Fruit fly (Drosophila melanogaster): ENCODE measurements around the gene Hsp26.

Gene Hsp26

DNA sequence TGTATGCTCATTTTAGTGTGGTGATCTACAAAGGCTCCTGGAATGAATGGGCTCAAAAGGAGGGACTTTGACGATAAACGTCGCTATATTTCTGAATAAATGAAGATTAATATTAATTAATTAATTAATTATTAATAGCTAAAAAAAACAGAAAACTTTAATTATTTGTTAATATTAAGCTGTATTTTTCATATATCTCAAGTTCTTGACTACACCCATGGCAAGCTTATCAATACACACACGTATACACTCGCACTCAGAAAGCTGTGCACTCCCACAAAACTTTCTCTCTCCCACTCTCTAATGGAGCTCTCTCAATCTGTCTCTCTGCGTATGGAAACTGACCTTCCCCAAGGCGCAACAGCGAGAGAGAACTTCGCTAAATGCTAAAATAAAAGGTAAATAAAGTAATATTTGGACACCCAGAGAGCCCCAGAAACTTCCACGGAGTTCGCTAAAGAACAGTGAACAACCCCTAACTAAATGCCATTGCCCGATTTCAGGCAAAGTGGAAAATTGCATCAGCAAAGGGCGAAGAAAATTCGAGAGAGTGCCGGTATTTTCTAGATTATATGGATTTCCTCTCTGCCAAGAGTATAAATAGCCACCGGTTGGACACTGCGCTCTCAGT is 3.7 kb downstream of the Hsp26 start (continued):
- no peak for TF ChIP-seq CG6791 (GFP tag; IDR thresholded peaks at IDR 0.05; ENCODE audit: partially characterized antibody)
- no peak for TF ChIP-seq pita (GFP tag; optimal IDR thresholded peaks at IDR 0.05)
- TF ChIP-seq cas (GFP tag; IDR thresholded peaks at IDR 0.05) = no peak; the same call in 1 of the 2 replicates
- TF ChIP-seq Adf1 (GFP tag; IDR thresholded peaks at IDR 0.05) = no peak
- peak; percentile 71 for TF ChIP-seq CG6254 (GFP tag; optimal IDR thresholded peaks at IDR 0.05)
- TF ChIP-seq ac (GFP tag; optimal IDR thresholded peaks at IDR 0.05) = no peak
- no peak for TF ChIP-seq ems (GFP tag; optimal IDR thresholded peaks at IDR 0.05)
- TF ChIP-seq stwl (tag; optimal IDR thresholded peaks at IDR 0.05) = no peak
- TF ChIP-seq scrt (GFP tag; optimal IDR thresholded peaks at IDR 0.05) = peak; percentile 94
- peak; percentile 74 for TF ChIP-seq cg (GFP tag; optimal IDR thresholded peaks at IDR 0.05)
- no peak for TF ChIP-seq prd (optimal IDR thresholded peaks at IDR 0.05)
- TF ChIP-seq prd (GFP tag; IDR thresholded peaks at IDR 0.05) = peak; percentile 60
- no peak for TF ChIP-seq Tbp (GFP tag; optimal IDR thresholded peaks at IDR 0.05)
- TF ChIP-seq rib (GFP tag; IDR thresholded peaks at IDR 0.05) = no peak
- TF ChIP-seq NC2β (GFP tag; optimal IDR thresholded peaks at IDR 0.05) = peak; percentile 5
- peak; percentile 86 for TF ChIP-seq CG18599 (GFP tag; optimal IDR thresholded peaks at IDR 0.05)
- peak; percentile 77 for TF ChIP-seq CG7556 (GFP tag; optimal IDR thresholded peaks at IDR 0.05)
- peak; percentile 74 for TF ChIP-seq CG12659 (GFP tag; optimal IDR thresholded peaks at IDR 0.05)
- TF ChIP-seq CG33557 (GFP tag; optimal IDR thresholded peaks at IDR 0.05) = peak; percentile 34
- TF ChIP-seq zfh1 (GFP tag; IDR thresholded peaks at IDR 0.05) = peak; percentile 77
- peak; percentile 61 for TF ChIP-seq CG13894 (tag; optimal IDR thresholded peaks at IDR 0.05)
- no peak for TF ChIP-seq Scr (GFP tag; IDR thresholded peaks at IDR 0.05; ENCODE audit: partially characterized antibody)
- TF ChIP-seq Dip3 (GFP tag; optimal IDR thresholded peaks at IDR 0.05) = peak; percentile 34
- TF ChIP-seq jigr1 (GFP tag; IDR thresholded peaks at IDR 0.05) = no peak
- no peak for TF ChIP-seq CG30431 (GFP tag; optimal IDR thresholded peaks at IDR 0.05)
- peak; percentile 54 for TF ChIP-seq CG6765 (GFP tag; optimal IDR thresholded peaks at IDR 0.05)
- TF ChIP-seq CG12219 (GFP tag; optimal IDR thresholded peaks at IDR 0.05) = peak; percentile 44
- no peak for TF ChIP-seq CG1647 (GFP tag; optimal IDR thresholded peaks at IDR 0.05)
- peak; percentile 54; the same call in 1 of the 2 replicates for TF ChIP-seq H2.0 (GFP tag; IDR thresholded peaks at IDR 0.05)
- no peak for TF ChIP-seq NK7.1 (GFP tag; optimal IDR thresholded peaks at IDR 0.05)
- peak; percentile 64 for TF ChIP-seq CG2875 (GFP tag; optimal IDR thresholded peaks at IDR 0.05)
- peak; percentile 22 for TF ChIP-seq CG9437 (GFP tag; optimal IDR thresholded peaks at IDR 0.05)
- no peak for TF ChIP-seq pan (optimal IDR thresholded peaks at IDR 0.05)
- peak in 1 of 2 experiments; percentile 50 for TF ChIP-seq pan (GFP tag; optimal IDR thresholded peaks at IDR 0.05 in 1 of 2, IDR thresholded peaks at IDR 0.05 in 1 of 2)
- TF ChIP-seq Dbx (GFP tag; IDR thresholded peaks at IDR 0.05) = peak; percentile 67; the same call in 2 of the 3 replicates
- peak; percentile 36 for TF ChIP-seq CG6683 (GFP tag; optimal IDR thresholded peaks at IDR 0.05)
- TF ChIP-seq CG8924 (tag; optimal IDR thresholded peaks at IDR 0.05) = peak; percentile 11
- peak; percentile 31; the same call in 1 of the 2 replicates for TF ChIP-seq ssp (GFP tag; IDR thresholded peaks at IDR 0.05)
- no peak for TF ChIP-seq CG11398 (GFP tag; optimal IDR thresholded peaks at IDR 0.05)
- TF ChIP-seq run (tag; optimal IDR thresholded peaks at IDR 0.05) = peak; percentile 36
- TF ChIP-seq CG42726 (GFP tag; IDR thresholded peaks at IDR 0.05; ENCODE audit: partially characterized antibody) = no peak
- peak; percentile 55 for TF ChIP-seq org-1 (GFP tag; optimal IDR thresholded peaks at IDR 0.05)
- peak; percentile 47 for TF ChIP-seq CG18011 (GFP tag; optimal IDR thresholded peaks at IDR 0.05)
- TF ChIP-seq HHEX (GFP tag; optimal IDR thresholded peaks at IDR 0.05) = peak; percentile 77
- TF ChIP-seq CG12299 (tag; optimal IDR thresholded peaks at IDR 0.05) = peak; percentile 12
- no peak for TF ChIP-seq Dp (GFP tag; optimal IDR thresholded peaks at IDR 0.05)
- no peak for TF ChIP-seq CG16779 (GFP tag; IDR thresholded peaks at IDR 0.05)
- peak; percentile 54 for TF ChIP-seq unc-4 (GFP tag; IDR thresholded peaks at IDR 0.05; ENCODE audit: partially characterized antibody)
- TF ChIP-seq CrebB (tag; optimal IDR thresholded peaks at IDR 0.05) = no peak
- TF ChIP-seq cad (GFP tag; optimal IDR thresholded peaks at IDR 0.05) = no peak
